Worm (Caenorhabditis elegans) whole organism, L1 larva: ENCODE measurements around the gene srz-71.

Source experiments
- C16A3.4 ChIP-seq: fragments of 150-350 bp; optimal IDR thresholded peaks from 2 replicates; lab custom pipeline; 2014; ENCODE audit warnings: missing biosample characterization, missing genetic modification characterization
- C34B4.2 ChIP-seq: sonication (generic microtip); optimal IDR thresholded peaks from 2 replicates; lab custom pipeline; 2017; ENCODE audit warnings: mild to moderate bottlenecking, missing genetic modification characterization, missing compliant biosample characterization
- Y116A8C.19 ChIP-seq: sonication (generic microtip); optimal IDR thresholded peaks from 2 replicates; lab custom pipeline; 2016; ENCODE audit warnings: missing compliant biosample characterization, missing genetic modification characterization, borderline replicate concordance
- alr-1 ChIP-seq: fragments of 200-800 bp; sonication (Bioruptor generic); optimal IDR thresholded peaks from 2 replicates; lab custom pipeline; 2018; ENCODE audit warnings: borderline replicate concordance, mild to moderate bottlenecking, missing genetic modification characterization, missing compliant biosample characterization
- aly-2 ChIP-seq: fragments of 150-350 bp; optimal IDR thresholded peaks from 2 replicates; lab custom pipeline; 2014; ENCODE audit warnings: missing biosample characterization, missing genetic modification characterization
- blmp-1 ChIP-seq: fragments of 150-350 bp; optimal IDR thresholded peaks from 2 replicates; lab custom pipeline; 2014; ENCODE audit warnings: missing biosample characterization, missing genetic modification characterization
- ceh-88 ChIP-seq: fragments of 200-800 bp; sonication (Bioruptor generic); IDR thresholded peaks from 2 replicates; pipeline ENCODE4 v1.3.6; 2022; ENCODE audit warnings: missing genetic modification characterization, missing compliant biosample characterization
- ceh-90 ChIP-seq: sonication (generic microtip); optimal IDR thresholded peaks from 2 replicates; lab custom pipeline; 2016; ENCODE audit warnings: missing genetic modification characterization, missing compliant biosample characterization
- dpl-1 ChIP-seq, 3 experiments: fragments of 150-350 bp in 2 of 3; sonication (generic microtip) in 1 of 3; optimal IDR thresholded peaks; 2 replicates each; lab custom pipeline; 2014 to 2017; ENCODE audit warnings: missing biosample characterization in 3 of 3, missing genetic modification characterization in 3 of 3, missing genetic modification reagents in 3 of 3
- efl-1 ChIP-seq, 4 experiments: fragments of 150-350 bp; optimal IDR thresholded peaks in 3 of 4; peaks in 1 of 4; 1 replicate in 1 of 4; 2 replicates in 3 of 4; lab custom pipeline; 2014; ENCODE audit warnings: missing biosample characterization in 2 of 4, missing genetic modification characterization in 2 of 4, missing genetic modification reagents in 2 of 4
- elt-2 ChIP-seq: sonication (generic microtip); optimal IDR thresholded peaks from 2 replicates; lab custom pipeline; 2016; ENCODE audit warnings: missing genetic modification characterization, mild to moderate bottlenecking, inconsistent platforms, missing compliant biosample characterization, missing genetic modification reagents
- ets-5 ChIP-seq: fragments of 200-800 bp; sonication (Bioruptor generic); IDR thresholded peaks from 2 replicates; pipeline ENCODE4 v1.3.6; 2022; ENCODE audit warnings: missing genetic modification characterization, missing compliant biosample characterization
- fkh-4 ChIP-seq: sonication (generic microtip); optimal IDR thresholded peaks from 2 replicates; lab custom pipeline; 2016; ENCODE audit warnings: missing compliant biosample characterization, missing genetic modification characterization, borderline replicate concordance
- fos-1 ChIP-seq: fragments of 150-350 bp; optimal IDR thresholded peaks from 2 replicates; lab custom pipeline; 2014; ENCODE audit warnings: missing biosample characterization, missing genetic modification characterization
- grh-1 ChIP-seq: fragments of 200-800 bp; sonication (Bioruptor generic); IDR thresholded peaks from 2 replicates; pipeline ENCODE4 v1.3.6; 2022; ENCODE audit warnings: missing genetic modification reagents, missing genetic modification characterization, missing compliant biosample characterization
- hlh-4 ChIP-seq: sonication (generic microtip); optimal IDR thresholded peaks from 2 replicates; lab custom pipeline; 2016; ENCODE audit warnings: mild to moderate bottlenecking, missing genetic modification characterization, missing compliant biosample characterization
- lin-35 ChIP-seq, 2 experiments: fragments of 150-350 bp; optimal IDR thresholded peaks; 2 replicates each; lab custom pipeline; 2014; ENCODE audit warnings: missing biosample characterization in 2 of 2, missing genetic modification characterization in 2 of 2, missing genetic modification reagents in 2 of 2
- lin-39 ChIP-seq: fragments of 150-350 bp; optimal IDR thresholded peaks from 2 replicates; lab custom pipeline; 2014; ENCODE audit warnings: missing biosample characterization, missing genetic modification reagents, missing genetic modification characterization
- lsy-2 ChIP-seq, 2 experiments: fragments of 150-350 bp; optimal IDR thresholded peaks; 2 replicates each; lab custom pipeline; 2014; ENCODE audit warnings: missing biosample characterization in 2 of 2, missing genetic modification characterization in 2 of 2
- mdl-1 ChIP-seq, 2 experiments: fragments of 150-350 bp; optimal IDR thresholded peaks; 2 replicates each; lab custom pipeline; 2014 to 2017; ENCODE audit warnings: missing biosample characterization in 2 of 2, missing genetic modification characterization in 2 of 2, inconsistent platforms in 1 of 2
- mep-1 ChIP-seq: fragments of 150-350 bp; optimal IDR thresholded peaks from 2 replicates; lab custom pipeline; 2014; ENCODE audit warnings: missing biosample characterization, missing genetic modification characterization
- nhr-11 ChIP-seq: fragments of 150-350 bp; optimal IDR thresholded peaks from 2 replicates; lab custom pipeline; 2014; ENCODE audit warnings: missing biosample characterization, missing genetic modification characterization
- nhr-19 ChIP-seq: fragments of 200-800 bp; sonication (Bioruptor generic); conservative IDR thresholded peaks from 2 replicates; pipeline ENCODE4 v1.3.6; 2022; ENCODE audit warnings: missing genetic modification characterization, missing compliant biosample characterization
- nhr-20 ChIP-seq: sonication (generic microtip); optimal IDR thresholded peaks from 2 replicates; lab custom pipeline; 2016; ENCODE audit warnings: mild to moderate bottlenecking, missing genetic modification characterization, missing compliant biosample characterization
- nhr-28 ChIP-seq: fragments of 150-350 bp; optimal IDR thresholded peaks from 2 replicates; lab custom pipeline; 2014; ENCODE audit warnings: missing biosample characterization, missing genetic modification characterization
- nhr-47 ChIP-seq: sonication (generic microtip); optimal IDR thresholded peaks from 2 replicates; lab custom pipeline; 2016; ENCODE audit warnings: mild to moderate bottlenecking, missing genetic modification characterization, moderate library complexity, missing compliant biosample characterization
- nhr-71 ChIP-seq: sonication (generic microtip); optimal IDR thresholded peaks from 2 replicates; lab custom pipeline; 2016; ENCODE audit warnings: mild to moderate bottlenecking, missing genetic modification characterization, moderate library complexity, missing compliant biosample characterization
- nhr-77 ChIP-seq: fragments of 150-350 bp; optimal IDR thresholded peaks from 2 replicates; lab custom pipeline; 2014; ENCODE audit warnings: missing biosample characterization, missing genetic modification characterization
- nhr-84 ChIP-seq: sonication (generic microtip); optimal IDR thresholded peaks from 2 replicates; lab custom pipeline; 2017; ENCODE audit warnings: missing biosample characterization, missing genetic modification characterization
- nhr-85 ChIP-seq: sonication (generic microtip); peaks from one replicate; lab custom pipeline; 2016; ENCODE audit warnings: missing genetic modification characterization, inconsistent platforms, missing compliant biosample characterization
- nhr-90 ChIP-seq: sonication (generic microtip); optimal IDR thresholded peaks from 2 replicates; lab custom pipeline; 2016; ENCODE audit warnings: mild to moderate bottlenecking, missing genetic modification characterization, missing compliant biosample characterization; ENCODE audit not compliant: poor library complexity
- pax-3 ChIP-seq: fragments of 200-800 bp; sonication (Bioruptor generic); optimal IDR thresholded peaks from 2 replicates; lab custom pipeline; 2018; ENCODE audit warnings: mild to moderate bottlenecking, missing genetic modification characterization, moderate library complexity, missing compliant biosample characterization
- pqm-1 ChIP-seq: sonication (generic microtip); optimal IDR thresholded peaks from 3 replicates; lab custom pipeline; 2017; ENCODE audit warnings: missing biosample characterization, missing genetic modification characterization
- skn-1 ChIP-seq: fragments of 150-350 bp; optimal IDR thresholded peaks from 2 replicates; lab custom pipeline; 2014; ENCODE audit warnings: missing biosample characterization, missing genetic modification characterization
- snu-23 ChIP-seq: sonication (generic microtip); optimal IDR thresholded peaks from 2 replicates; lab custom pipeline; 2016; ENCODE audit warnings: missing genetic modification characterization, missing compliant biosample characterization
- swsn-7 ChIP-seq: sonication (generic microtip); optimal IDR thresholded peaks from 2 replicates; lab custom pipeline; 2016; ENCODE audit warnings: missing genetic modification characterization, missing compliant biosample characterization
- unc-130 ChIP-seq: fragments of 150-350 bp; optimal IDR thresholded peaks from 2 replicates; lab custom pipeline; 2017; ENCODE audit warnings: missing biosample characterization, missing genetic modification characterization, inconsistent platforms
- unc-30 ChIP-seq: sonication (generic microtip); optimal IDR thresholded peaks from 2 replicates; lab custom pipeline; 2017; ENCODE audit warnings: missing biosample characterization, missing genetic modification characterization
- unc-86 ChIP-seq: sonication (generic microtip); optimal IDR thresholded peaks from 2 replicates; lab custom pipeline; 2016; ENCODE audit warnings: missing genetic modification characterization, missing compliant biosample characterization
- ztf-11 ChIP-seq, 2 experiments: sonication (generic microtip); optimal IDR thresholded peaks; 2 replicates each; lab custom pipeline; 2016 to 2017; ENCODE audit warnings: missing genetic modification characterization in 2 of 2, missing biosample characterization in 1 of 2, missing compliant biosample characterization in 1 of 2

The srz-71 gene

ce11 chrIV:16370592-16370991, 37.9 kb downstream of the srz-71 start:
- no peak for TF ChIP-seq efl-1 (optimal IDR thresholded peaks at IDR 0.05; lab: Kevin White, UChicago)
- TF ChIP-seq efl-1 (GFP tag; optimal IDR thresholded peaks at IDR 0.05 in 1 of 2; lab: Kevin White, UChicago) = peak in 1 of 2 experiments; percentile 79
- TF ChIP-seq ceh-88 = no peak

- TF ChIP-seq efl-1 (optimal IDR thresholded peaks at IDR 0.05; lab: Kevin White, UChicago) = no peak
- peak in 1 of 2 experiments; percentile 77 for TF ChIP-seq efl-1 (GFP tag; optimal IDR thresholded peaks at IDR 0.05 in 1 of 2; lab: Kevin White, UChicago)
- no peak for TF ChIP-seq nhr-11 (tag; lab: Kevin White, UChicago)
- TF ChIP-seq nhr-28 (tag; lab: Kevin White, UChicago) = no peak
- TF ChIP-seq mep-1 (tag; lab: Kevin White, UChicago) = no peak
Measured at ce11 chrIV:16377942-16378341, 45.3 kb downstream of the srz-71 start.

- TF ChIP-seq alr-1 (tag; lab: Kevin White, UChicago) = no peak
- no peak for TF ChIP-seq nhr-47
- TF ChIP-seq unc-30 = no peak
- TF ChIP-seq efl-1 (optimal IDR thresholded peaks at IDR 0.05; lab: Kevin White, UChicago) = no peak
- peak in 1 of 2 experiments; percentile 59 for TF ChIP-seq efl-1 (GFP tag; optimal IDR thresholded peaks at IDR 0.05 in 1 of 2; lab: Kevin White, UChicago)
- TF ChIP-seq, all 84 proteins: peak for 1
Measured at ce11 chrIV:16380278-16380677, 47.6 kb downstream of the srz-71 start.

DNA sequence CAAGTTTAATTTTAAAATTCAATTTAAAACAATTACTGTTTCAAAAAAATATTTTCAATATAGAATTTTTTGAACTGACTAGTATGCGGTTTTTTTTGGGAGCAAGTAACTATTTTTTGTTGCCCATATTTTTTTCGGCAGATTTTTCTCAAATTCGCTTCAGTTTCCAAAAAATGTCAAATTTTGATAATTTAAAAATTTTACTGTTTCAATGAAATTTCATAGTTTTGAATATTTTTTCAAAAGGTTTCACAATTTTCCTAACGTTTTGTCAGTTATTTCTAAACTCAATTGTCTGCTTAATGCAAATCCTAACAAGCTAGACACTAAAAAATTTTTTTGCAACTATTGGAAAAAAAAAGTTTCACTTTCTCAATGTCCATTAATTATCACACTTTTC, 48.3 kb downstream of the srz-71 start:
- TF ChIP-seq hlh-4 (tag; lab: Kevin White, UChicago) (no peak), aly-2 (tag; lab: Kevin White, UChicago) (no peak), mep-1 (tag; lab: Kevin White, UChicago) (no peak), C16A3.4 (tag; lab: Kevin White, UChicago) (no peak), snu-23 (no peak), nhr-84 (no peak), Y116A8C.19 (tag; lab: Kevin White, UChicago) (no peak), unc-86 (tag; lab: Kevin White, UChicago) (no peak), skn-1 (tag; lab: Kevin White, UChicago) (no peak), fkh-4 (no peak), nhr-19 (GFP tag; lab: Robert Waterston, UW) (no peak), blmp-1 (tag; lab: Kevin White, UChicago) (no peak), lin-39 (tag; lab: Kevin White, UChicago) (no peak), mdl-1 (tag; optimal IDR thresholded peaks at IDR 0.05; lab: Kevin White, UChicago) (no peak), elt-2 (tag; lab: Kevin White, UChicago) (no peak), alr-1 (tag; lab: Kevin White, UChicago) (no peak), ets-5 (GFP tag; lab: Robert Waterston, UW) (no peak), nhr-11 (tag; lab: Kevin White, UChicago) (no peak), pqm-1 (tag; lab: Kevin White, UChicago) (no peak)

- TF ChIP-seq lsy-2 (tag; optimal IDR thresholded peaks at IDR 0.05; lab: Kevin White, UChicago) (peak; percentile 37 to 39), nhr-90 (peak; percentile 76), swsn-7 (peak; percentile 55), nhr-11 (tag; lab: Kevin White, UChicago) (no peak), dpl-1 (GFP tag; optimal IDR thresholded peaks at IDR 0.05; lab: Kevin White, UChicago) (peak; percentile 12 to 44 (median 16)), hlh-4 (tag; lab: Kevin White, UChicago) (peak; percentile 15), snu-23 (peak; percentile 74), fos-1 (tag; lab: Kevin White, UChicago) (peak; percentile 33), ceh-88 (peak; percentile 24; the same call in 1 of the 2 replicates), blmp-1 (tag; lab: Kevin White, UChicago) (no peak), grh-1 (peak; percentile 38; the same call in 1 of the 2 replicates), mep-1 (tag; lab: Kevin White, UChicago) (peak; percentile 30), C34B4.2 (tag; lab: Kevin White, UChicago) (no peak), nhr-47 (peak; percentile 67), C16A3.4 (tag; lab: Kevin White, UChicago) (peak; percentile 51), unc-130 (tag; lab: Kevin White, UChicago) (peak; percentile 57), elt-2 (tag; lab: Kevin White, UChicago) (peak; percentile 19), nhr-71 (peak; percentile 76), nhr-85 (tag; lab: Kevin White, UChicago) (peak; percentile 70), ztf-11 (tag; optimal IDR thresholded peaks at IDR 0.05; lab: Kevin White, UChicago) (peak in 1 of 2 experiments; percentile 38), nhr-77 (peak; percentile 76), ceh-90 (tag; lab: Kevin White, UChicago) (no peak), unc-86 (tag; lab: Kevin White, UChicago) (peak; percentile 22), nhr-20 (peak; percentile 65), pax-3 (tag; lab: Kevin White, UChicago) (peak; percentile 5), lin-35 (GFP tag; optimal IDR thresholded peaks at IDR 0.05; lab: Kevin White, UChicago) (peak in 1 of 2 experiments; percentile 43), mdl-1 (tag; optimal IDR thresholded peaks at IDR 0.05; lab: Kevin White, UChicago) (peak in 1 of 2 experiments; percentile 59), ets-5 (GFP tag; lab: Robert Waterston, UW) (no peak)
Measured at ce11 chrIV:16381933-16382591, 49.4 kb downstream of the srz-71 start, which contains the start of gene Y7A9D.1. Gene Y7A9D.1, minus strand, starts transcription at chrIV:16382215.
